Worm (Caenorhabditis elegans): ENCODE data around the gene K11H3.8.

The K11H3.8 gene

DNA sequence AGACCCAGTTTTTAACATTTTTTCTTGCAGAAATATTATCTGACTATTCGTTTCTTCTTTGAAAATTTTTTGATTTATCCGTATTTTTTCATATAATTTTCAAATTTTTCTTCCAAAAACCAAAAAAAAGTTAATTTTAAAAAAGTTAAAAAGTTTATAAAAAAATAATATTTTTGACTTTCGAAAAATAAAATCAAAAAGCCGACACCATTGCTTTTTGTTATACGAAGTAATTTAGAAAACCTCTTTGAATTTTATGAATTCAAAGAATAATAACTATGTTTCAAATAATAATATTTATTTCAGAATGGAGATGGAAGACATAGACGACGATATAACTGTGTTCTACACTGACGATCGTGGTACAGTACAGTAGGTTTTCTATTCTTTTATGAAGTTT is at the start of gene K11H3.8:
Gene K11H3.8, plus strand, starts transcription at position 301 of the 400 bp plus-strand sequence.
- no peak for TF ChIP-seq unc-62 (GFP tag; optimal IDR thresholded peaks at IDR 0.05)

DNA sequence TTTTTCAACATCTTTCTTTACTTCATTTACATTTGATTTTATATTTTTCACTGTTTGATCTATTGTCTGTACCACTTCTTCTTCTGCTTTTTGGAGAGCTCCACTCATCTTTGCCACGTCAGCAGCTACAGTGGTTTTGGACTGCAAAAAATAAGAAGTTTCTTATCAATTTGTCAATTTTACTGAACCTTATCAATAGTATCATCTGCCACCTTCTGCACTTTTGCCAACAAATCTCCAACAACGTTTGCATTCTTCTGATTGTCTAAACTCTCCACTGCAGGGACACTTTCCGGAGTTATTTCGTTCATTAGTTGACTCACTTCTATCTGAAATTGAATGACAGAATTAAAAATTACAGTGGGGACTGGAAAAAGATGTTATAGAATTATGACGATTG is 48.2 kb upstream of the K11H3.8 start:
- TF ChIP-seq unc-62 (GFP tag; optimal IDR thresholded peaks at IDR 0.05): no peak

DNA sequence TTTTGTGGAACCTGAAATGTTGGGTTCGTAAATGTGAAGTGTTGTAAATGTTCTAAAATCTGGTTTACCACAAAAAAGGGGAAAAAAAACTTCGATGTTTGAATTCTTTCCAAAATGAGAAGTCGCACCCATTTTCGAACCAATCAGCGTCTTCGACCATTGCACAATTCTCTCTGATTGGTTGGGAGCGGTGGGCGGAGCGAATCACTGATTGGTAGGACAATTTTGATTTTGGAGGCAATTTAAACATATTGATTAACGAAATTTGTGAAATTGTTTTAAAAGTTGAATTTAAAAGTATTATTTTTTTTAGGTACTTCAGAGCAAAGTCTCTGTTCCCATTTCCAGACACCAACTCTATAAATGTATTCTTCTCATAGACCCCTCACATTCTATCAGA is 45.9 kb upstream of the K11H3.8 start:
- TF ChIP-seq unc-62 (GFP tag; optimal IDR thresholded peaks at IDR 0.05): no peak

DNA sequence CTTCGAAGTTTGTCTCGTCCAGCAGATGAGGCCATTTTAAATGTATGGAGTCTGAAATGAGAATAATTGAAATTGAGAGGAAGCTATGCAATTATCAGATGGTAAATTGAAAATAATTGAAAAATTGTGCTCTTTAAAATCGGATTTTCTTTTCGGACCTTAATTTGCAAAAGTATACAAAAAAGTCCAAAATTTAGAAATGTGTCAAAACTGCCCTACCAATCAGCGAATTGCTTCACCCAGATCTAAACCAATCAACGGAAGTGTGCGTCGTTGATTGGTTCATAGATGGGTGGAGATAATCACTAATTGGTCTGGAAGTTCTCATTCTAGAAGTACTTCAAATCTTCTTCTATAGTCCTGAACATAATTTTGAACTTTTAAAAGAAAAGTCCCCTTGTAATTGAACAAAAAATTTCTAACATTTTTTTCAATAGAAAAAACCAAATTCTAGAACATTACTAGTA is 45.3 kb upstream of the K11H3.8 start, which contains the start of gene R10E11.5:
Gene R10E11.5, minus strand, starts transcription at position 51 of the 467 bp plus-strand sequence.
- TF ChIP-seq unc-62 (GFP tag; optimal IDR thresholded peaks at IDR 0.05): no peak

DNA sequence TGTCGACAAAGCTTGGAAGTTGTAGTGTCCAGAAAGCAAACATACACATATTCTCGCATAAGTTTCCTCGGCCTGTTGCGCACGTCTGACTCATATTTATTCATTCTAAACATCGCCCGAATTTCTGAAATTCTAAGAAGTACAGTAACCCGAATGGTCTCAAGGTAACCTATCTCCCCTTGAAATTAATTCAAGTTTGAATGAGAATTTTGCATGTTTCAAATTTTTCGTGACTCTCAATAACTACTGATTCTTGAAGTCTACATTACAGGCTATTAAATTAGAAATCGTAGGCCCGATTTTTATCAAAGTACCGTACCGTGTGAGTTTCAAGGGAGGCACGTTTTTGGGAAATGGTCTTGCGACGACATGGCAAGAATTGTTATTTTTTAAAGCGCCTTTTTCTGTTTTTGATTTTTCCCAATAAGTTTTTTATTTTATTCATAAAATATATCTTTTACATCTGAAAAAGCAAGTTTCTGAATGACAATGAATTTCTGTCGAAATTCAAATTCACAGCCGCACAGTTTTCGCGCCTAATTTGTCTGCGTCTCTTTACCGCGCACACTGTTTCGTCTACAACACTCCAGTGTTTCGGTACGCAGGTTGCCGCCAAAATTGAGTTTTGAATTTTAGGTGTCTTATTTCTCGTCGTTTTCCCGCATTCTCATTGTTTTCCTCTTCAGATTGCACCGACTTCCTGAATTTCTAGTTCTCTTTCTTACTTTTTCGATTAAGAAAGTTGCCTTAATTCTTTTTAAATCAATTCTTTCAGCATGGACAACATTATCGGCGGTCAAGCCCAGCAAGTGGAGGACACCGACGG is 41.2 kb upstream of the K11H3.8 start, which contains the start of the genes R10E11.9 and mcm-6:
Gene R10E11.9, minus strand, starts transcription at position 51 of the 826 bp plus-strand sequence.
Gene mcm-6, plus strand, starts transcription at position 776 of the 826 bp plus-strand sequence.
- TF ChIP-seq unc-62 (GFP tag; optimal IDR thresholded peaks at IDR 0.05): no peak

DNA sequence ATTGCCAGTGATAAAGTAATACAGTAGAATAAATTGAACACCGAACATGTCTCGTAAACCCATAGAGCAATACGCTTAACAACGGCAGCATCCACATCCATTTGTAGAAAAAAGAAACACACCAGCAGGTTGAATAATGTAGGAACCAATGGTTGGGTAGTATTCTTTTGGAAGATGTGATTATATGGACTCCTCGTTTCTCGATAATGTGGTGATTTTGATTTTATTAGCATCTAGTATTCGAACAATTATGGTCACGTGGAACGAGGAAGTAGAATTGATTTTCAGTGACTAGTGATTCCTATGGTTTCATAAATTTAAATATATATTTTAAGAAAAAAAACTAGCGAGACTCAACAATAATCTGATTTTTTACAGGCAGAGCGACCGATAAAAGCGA is 38.5 kb upstream of the K11H3.8 start, which contains the start of gene srxa-10:
Gene srxa-10, minus strand, starts transcription at position 101 of the 400 bp plus-strand sequence.
- no peak for TF ChIP-seq unc-62 (GFP tag; optimal IDR thresholded peaks at IDR 0.05)

DNA sequence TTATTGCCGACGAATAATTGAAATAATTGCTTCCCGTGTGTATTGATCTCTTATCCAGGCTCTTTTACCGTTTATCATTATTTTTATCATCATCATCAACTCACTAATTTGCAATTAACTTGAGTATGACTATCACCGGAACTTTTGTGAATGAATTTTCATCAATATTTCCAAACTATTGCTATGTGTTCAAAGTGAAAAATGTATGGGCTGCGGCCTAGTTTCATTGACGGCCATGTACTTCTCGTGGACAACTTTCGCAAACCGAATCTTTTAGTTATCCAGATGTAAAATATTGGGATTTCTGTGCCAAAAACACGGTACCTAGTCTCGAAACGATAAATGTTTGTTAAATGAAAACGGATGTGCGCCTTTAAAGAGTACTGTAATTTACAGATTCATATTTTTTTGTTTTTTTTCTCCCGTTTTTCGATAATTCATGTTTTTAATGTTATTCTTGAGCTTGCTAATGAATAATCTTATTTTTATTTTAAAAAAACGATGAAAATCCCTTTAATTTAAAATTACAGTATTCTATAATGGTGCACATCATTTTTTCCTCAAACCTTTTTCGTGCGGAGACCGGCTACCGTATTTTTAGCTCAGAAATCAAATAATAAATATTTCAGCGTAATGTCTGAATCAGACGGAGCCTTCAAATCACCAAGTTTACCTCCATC is 36.4 kb upstream of the K11H3.8 start, which contains the start of gene ZK632.2:
Gene ZK632.2, plus strand, starts transcription at position 630 of the 680 bp plus-strand sequence.
- TF ChIP-seq unc-62 (GFP tag; optimal IDR thresholded peaks at IDR 0.05): no peak

DNA sequence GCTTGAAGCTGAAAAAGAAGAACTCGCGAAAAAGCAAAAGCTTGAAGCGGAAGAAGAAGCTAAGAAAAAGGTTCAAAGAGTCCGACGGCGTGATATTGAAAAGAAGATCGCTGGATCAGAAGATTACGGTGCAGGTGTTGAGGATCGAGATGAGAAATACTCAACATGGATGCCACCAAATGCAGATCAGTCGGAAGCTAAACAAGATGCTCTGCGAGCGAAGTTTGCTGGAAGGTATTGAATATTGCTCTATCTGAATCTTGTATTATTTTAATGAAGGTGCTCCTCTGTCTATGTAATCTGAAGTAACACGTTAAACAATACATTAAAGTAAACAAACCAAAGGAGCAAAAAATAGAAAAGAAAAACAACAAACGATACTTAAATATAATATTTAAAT is 32.9 kb upstream of the K11H3.8 start:
- no peak for TF ChIP-seq unc-62 (GFP tag; optimal IDR thresholded peaks at IDR 0.05)

DNA sequence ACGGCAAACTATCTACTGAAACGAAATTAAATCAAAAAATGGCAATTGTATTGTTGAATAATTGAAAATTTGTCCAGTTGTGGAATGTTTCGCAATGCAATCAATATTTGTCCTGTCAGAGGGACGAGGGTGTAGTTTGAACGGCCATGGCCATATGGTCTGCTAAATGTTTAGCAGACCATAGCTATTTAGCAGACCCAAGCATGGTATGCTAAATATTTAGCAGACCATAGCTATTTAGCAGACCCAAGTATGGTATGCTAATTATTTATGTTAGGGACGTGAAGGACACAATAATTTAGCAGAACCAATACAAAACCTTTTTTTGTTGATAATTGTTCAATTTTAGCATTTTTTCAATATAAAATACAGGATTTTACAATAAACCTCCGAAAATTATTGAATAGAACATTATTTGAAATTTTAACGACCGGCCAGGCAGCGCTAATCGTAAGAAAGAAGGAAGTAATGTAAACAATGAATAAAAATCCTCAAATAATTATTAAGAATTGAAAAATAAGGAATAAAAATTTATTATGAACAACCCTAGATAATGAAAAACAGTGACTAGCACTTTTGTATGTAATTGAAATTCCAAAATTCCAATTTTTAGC is 29.9 kb upstream of the K11H3.8 start, which contains the start of gene riok-3:
Gene riok-3, minus strand, starts transcription at position 15 of the 614 bp plus-strand sequence.
- no peak for TF ChIP-seq unc-62 (GFP tag; optimal IDR thresholded peaks at IDR 0.05)

DNA sequence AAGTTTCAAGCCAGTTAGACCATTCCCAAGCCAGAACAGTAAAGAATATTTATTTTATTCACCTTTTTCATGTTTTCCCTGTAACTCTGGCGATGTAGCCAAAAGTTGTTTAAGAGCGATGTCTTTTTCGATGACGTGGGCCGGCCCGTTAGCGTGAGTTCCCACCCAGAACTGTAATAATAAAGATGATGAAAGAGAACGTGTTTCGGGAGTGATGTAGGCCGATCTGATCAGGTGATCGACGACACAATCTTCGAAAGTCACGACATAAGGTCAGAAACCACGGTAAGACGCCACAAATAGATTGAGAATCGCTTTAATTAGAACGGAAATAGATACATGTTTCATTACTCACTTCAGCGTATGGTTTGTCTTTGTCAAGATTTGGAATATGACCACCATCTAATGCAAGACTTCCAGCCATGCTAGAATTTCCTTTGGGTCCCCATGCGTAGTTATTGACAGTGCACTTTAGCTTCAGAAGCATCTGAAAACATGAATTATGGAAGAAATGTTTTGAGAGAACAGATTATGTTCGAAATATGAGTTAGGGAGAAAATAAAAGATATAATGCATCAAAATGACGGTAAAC is 27.9 kb upstream of the K11H3.8 start, which contains the start of gene ZK632.4:
Gene ZK632.4, minus strand, starts transcription at position 487 of the 592 bp plus-strand sequence.
- no peak for TF ChIP-seq unc-62 (GFP tag; optimal IDR thresholded peaks at IDR 0.05)

DNA sequence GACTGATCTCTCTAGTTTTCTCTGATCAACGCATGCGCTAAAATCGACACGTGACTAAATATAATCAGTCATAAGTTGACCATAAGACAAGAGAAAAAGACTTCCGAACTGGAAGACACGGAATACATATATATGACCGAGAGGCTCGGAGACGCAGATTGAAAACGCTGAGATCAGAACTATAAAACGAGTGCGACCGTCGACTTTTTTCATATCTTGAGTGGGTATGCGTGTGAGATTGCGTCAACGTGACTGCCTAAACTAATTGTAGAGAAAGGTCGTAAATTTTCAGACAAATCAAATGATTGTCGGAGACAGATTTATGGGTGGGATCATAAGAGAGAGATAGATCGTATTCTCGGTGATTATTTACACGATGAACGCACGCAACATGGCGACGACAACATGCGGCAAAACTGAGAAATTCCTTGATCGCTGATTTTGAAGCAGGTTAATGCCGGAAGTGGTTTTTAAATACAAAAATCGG is 27.4 kb upstream of the K11H3.8 start:
- TF ChIP-seq unc-62 (GFP tag; optimal IDR thresholded peaks at IDR 0.05): no peak

DNA sequence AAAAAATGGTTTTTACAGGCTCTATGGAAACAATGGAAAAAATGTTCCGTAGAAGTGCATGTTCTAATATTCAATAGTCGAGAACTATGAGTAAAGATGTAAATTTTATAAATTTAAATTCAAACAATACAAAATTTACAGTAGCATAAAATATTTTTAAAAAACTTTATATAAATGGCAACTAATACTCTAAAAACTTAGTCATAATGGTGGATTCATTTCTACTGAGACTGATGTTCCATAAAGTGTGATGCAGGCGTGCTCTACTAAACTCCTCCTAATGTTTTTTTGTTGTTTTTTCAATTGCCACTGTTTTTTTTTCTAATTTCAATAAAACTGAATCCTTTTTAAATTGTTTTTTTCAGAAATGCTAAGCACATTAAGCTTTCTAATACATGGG is 26.8 kb upstream of the K11H3.8 start, which contains the start of gene gtap-2:
Gene gtap-2, plus strand, starts transcription at position 366 of the 400 bp plus-strand sequence.
- TF ChIP-seq unc-62 (GFP tag; optimal IDR thresholded peaks at IDR 0.05): no peak

DNA sequence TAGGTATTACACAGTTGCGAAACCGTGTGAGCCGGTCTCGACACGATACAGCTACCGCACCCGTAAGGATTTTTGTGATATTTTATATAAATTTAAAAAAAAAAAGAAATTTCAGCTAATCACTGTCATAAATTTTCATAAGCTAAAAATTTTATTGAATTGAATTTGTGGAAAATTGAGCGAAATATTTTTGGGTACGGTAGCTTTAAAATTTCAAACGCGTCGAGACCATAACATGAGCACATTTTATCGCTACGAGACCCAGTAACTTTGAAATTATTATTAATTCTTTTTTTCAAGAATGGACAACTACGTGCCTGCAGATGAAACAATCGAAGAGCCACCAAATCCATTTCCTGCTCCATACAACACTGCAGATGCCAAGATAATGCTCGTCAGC is 21.8 kb upstream of the K11H3.8 start, which contains the start of gene ZK632.14:
Gene ZK632.14, plus strand, starts transcription at position 301 of the 400 bp plus-strand sequence.
- TF ChIP-seq unc-62 (GFP tag; optimal IDR thresholded peaks at IDR 0.05): no peak

DNA sequence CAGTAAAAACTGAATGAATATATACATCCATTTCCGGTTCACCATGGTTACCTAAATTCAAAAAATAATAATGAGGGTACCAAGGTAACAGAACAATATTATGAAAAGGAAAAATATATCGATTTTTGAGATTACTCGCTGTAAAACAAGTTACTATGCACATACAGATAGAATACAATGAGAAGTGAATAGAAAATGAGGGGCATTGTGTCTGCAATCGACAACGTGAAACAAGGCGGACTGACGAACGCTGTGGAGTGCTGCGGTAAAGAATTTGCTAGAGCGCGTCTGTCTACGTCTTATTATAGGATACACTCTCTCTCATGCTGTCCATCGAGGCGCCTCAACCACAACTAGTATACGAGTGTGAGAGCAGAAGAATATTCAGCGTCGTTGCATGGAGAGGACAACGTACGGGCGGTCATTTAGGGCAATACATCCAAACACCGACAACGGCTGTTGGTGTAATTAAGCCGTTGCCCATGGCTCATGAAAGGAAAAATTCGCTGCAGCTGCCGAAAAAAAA is 17.8 kb upstream of the K11H3.8 start, which contains the start of gene cnx-1:
Gene cnx-1, minus strand, starts transcription at position 51 of the 526 bp plus-strand sequence.
- TF ChIP-seq unc-62 (GFP tag; optimal IDR thresholded peaks at IDR 0.05): no peak

DNA sequence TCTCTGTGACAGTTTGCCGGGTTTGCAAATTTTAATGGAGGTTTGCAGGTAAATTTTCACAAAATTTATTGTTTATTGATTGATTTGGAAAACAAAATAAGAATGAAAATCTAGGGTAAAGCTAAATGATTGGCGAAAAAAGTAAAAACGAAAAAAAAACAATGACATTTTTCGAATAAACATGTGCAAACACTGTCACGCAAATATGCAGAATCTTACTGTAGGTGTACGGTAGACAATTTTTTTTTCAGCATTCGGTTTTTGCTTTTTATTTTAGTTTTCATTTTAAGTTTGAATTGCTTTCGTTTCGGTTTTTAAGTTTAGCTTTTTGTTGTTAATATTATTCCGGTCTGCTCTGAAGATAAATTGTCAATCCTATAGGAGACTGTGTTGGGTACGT is 17.1 kb upstream of the K11H3.8 start:
- no peak for TF ChIP-seq unc-62 (GFP tag; optimal IDR thresholded peaks at IDR 0.05)
